Worm (Caenorhabditis elegans) whole organism, midembryonic: ENCODE results near the gene F20D6.10.

Experiments used
- T22C8.4 ChIP-seq: fragments of 200-800 bp; sonication (Bioruptor generic); IDR thresholded peaks from 2 replicates; pipeline ENCODE4 v1.3.6; 2022; ENCODE audit warnings: missing genetic modification characterization, missing compliant biosample characterization
- flt-1 ChIP-seq: fragments of 200-800 bp; sonication (Bioruptor generic); IDR thresholded peaks from 2 replicates; pipeline ENCODE4 v1.3.6; 2022; ENCODE audit warnings: missing genetic modification characterization, missing compliant biosample characterization
- klf-2 ChIP-seq: fragments of 200-800 bp; sonication (Bioruptor generic); conservative IDR thresholded peaks from 2 replicates; pipeline ENCODE4 v1.3.6; 2022; ENCODE audit warnings: missing genetic modification reagents, missing genetic modification characterization, missing compliant biosample characterization
- med-1 ChIP-seq: sonication (generic microtip); optimal IDR thresholded peaks from 2 replicates; lab custom pipeline; 2017; ENCODE audit warnings: missing genetic modification characterization, mild to moderate bottlenecking, missing compliant biosample characterization, antibody characterized with exemption, missing genetic modification reagents; ENCODE audit not compliant: insufficient read depth
- ref-1 ChIP-seq: fragments of 200-800 bp; sonication (Bioruptor generic); conservative IDR thresholded peaks from 2 replicates; pipeline ENCODE4 v1.3.6; 2022; ENCODE audit warnings: missing genetic modification reagents, missing genetic modification characterization, missing compliant biosample characterization
- tab-1 ChIP-seq: fragments of 200-800 bp; sonication (Bioruptor generic); IDR thresholded peaks from 2 replicates; pipeline ENCODE4 v1.3.6; 2022; ENCODE audit warnings: missing genetic modification characterization, missing compliant biosample characterization
- ztf-23 ChIP-seq: fragments of 200-800 bp; sonication (Bioruptor generic); IDR thresholded peaks from 2 replicates; pipeline ENCODE4 v1.3.6; 2022; ENCODE audit warnings: missing genetic modification reagents, missing genetic modification characterization, missing compliant biosample characterization
- ztf-29 ChIP-seq: fragments of 200-800 bp; sonication (Bioruptor generic); IDR thresholded peaks from 2 replicates; pipeline ENCODE4 v1.3.6; 2022; ENCODE audit warnings: missing genetic modification reagents, missing genetic modification characterization, missing compliant biosample characterization

DNA sequence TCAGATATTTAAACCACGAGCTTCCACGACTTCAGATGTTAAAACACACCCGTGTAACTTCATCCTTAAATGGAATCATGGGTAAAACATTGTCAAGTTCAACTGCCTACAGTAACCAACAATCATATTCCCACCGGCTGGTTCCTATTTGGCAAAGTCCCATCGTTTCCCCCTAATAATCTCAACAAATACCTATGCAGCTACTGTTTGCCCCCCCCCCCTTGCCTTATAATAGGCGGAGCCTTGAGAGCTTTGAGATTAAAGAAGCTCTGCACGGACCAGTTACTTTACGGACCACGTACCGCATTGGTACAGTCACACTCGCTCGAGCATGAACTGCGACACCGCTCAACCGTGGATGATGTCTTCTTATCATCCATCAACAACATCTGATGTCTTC lies 28.9 kb upstream of the F20D6.10 start, which contains the start of gene pax-1:
- TF ChIP-seq tab-1 (GFP tag; lab: Robert Waterston, UW) (no peak), klf-2 (GFP tag; lab: Robert Waterston, UW) (no peak), T22C8.4 (GFP tag; lab: Robert Waterston, UW) (no peak), ztf-29 (GFP tag; lab: Robert Waterston, UW) (no peak), med-1 (GFP tag; lab: Kevin White, UChicago) (no peak), ref-1 (no peak), flt-1 (GFP tag; lab: Robert Waterston, UW) (no peak), ztf-23 (GFP tag; lab: Robert Waterston, UW) (no peak)
